Fruit fly (Drosophila melanogaster) whole organism, embryonic: Measurements from ENCODE around the gene CG8507.

Experiments
- Atf6 ChIP-seq: fragments of 200-800 bp; sonication (Bioruptor generic); IDR thresholded peaks from 2 replicates; pipeline ENCODE4 v1.3.6; 2022; ENCODE audit warnings: missing biosample characterization, missing genetic modification characterization
- Bgb ChIP-seq: fragments of 200-800 bp; sonication (Bioruptor generic); IDR thresholded peaks from 2 replicates; pipeline ENCODE4 v1.3.6; 2022; ENCODE audit warnings: missing biosample characterization, missing genetic modification characterization; ENCODE audit not compliant: partially characterized antibody
- CG11247 ChIP-seq: fragments of 200-800 bp; sonication (Bioruptor generic); IDR thresholded peaks from 2 replicates; pipeline ENCODE4 v1.3.6; 2022; ENCODE audit warnings: missing biosample characterization, missing genetic modification characterization
- CG11456 ChIP-seq: fragments of 200-800 bp; sonication (Bioruptor generic); IDR thresholded peaks from 3 replicates; pipeline ENCODE4 v1.3.6; 2022; ENCODE audit warnings: missing biosample characterization, missing genetic modification characterization
- CG11560 ChIP-seq: fragments of 200-800 bp; sonication (Bioruptor generic); IDR thresholded peaks from 3 replicates; pipeline ENCODE4 v1.3.6; 2022; ENCODE audit warnings: missing biosample characterization, missing genetic modification characterization
- CG13296 ChIP-seq: fragments of 200-800 bp; sonication (Bioruptor generic); optimal IDR thresholded peaks from 3 replicates; lab custom pipeline; 2018; ENCODE audit warnings: missing biosample characterization, mild to moderate bottlenecking, missing genetic modification characterization
- CG14710 ChIP-seq: fragments of 200-800 bp; sonication (Bioruptor generic); optimal IDR thresholded peaks from 3 replicates; lab custom pipeline; 2019; ENCODE audit warnings: missing biosample characterization, mild to moderate bottlenecking, missing genetic modification characterization, moderate library complexity
- CG15073 ChIP-seq: fragments of 200-800 bp; sonication (Bioruptor generic); optimal IDR thresholded peaks from 2 replicates; lab custom pipeline; 2016; ENCODE audit warnings: missing biosample characterization, missing genetic modification characterization
- CG15479 ChIP-seq: fragments of 200-800 bp; sonication (Bioruptor generic); optimal IDR thresholded peaks from 3 replicates; lab custom pipeline; 2019; ENCODE audit warnings: missing biosample characterization, mild to moderate bottlenecking, missing genetic modification characterization, moderate library complexity
- CG16813 ChIP-seq: fragments of 200-800 bp; sonication (Bioruptor generic); IDR thresholded peaks from 3 replicates; pipeline ENCODE4 v1.3.6; 2022; ENCODE audit warnings: missing biosample characterization, missing genetic modification characterization; ENCODE audit not compliant: partially characterized antibody
- CG17568 ChIP-seq: fragments of 200-800 bp; sonication (Bioruptor generic); optimal IDR thresholded peaks from 2 replicates; lab custom pipeline; 2018; ENCODE audit warnings: missing biosample characterization, mild to moderate bottlenecking, missing genetic modification characterization, moderate library complexity
- CG18262 ChIP-seq: fragments of 200-800 bp; optimal IDR thresholded peaks from 3 replicates; lab custom pipeline; 2019; ENCODE audit warnings: missing biosample characterization, mild to moderate bottlenecking, missing genetic modification characterization, moderate library complexity
- CG2116 ChIP-seq: fragments of 200-800 bp; sonication (Bioruptor generic); optimal IDR thresholded peaks from 3 replicates; lab custom pipeline; 2018; ENCODE audit warnings: missing biosample characterization, mild to moderate bottlenecking, missing genetic modification characterization
- CG2120 ChIP-seq: fragments of 200-800 bp; sonication (Bioruptor generic); optimal IDR thresholded peaks from 3 replicates; lab custom pipeline; 2016; ENCODE audit warnings: missing biosample characterization, missing genetic modification characterization
- CG2199 ChIP-seq: fragments of 200-800 bp; sonication (Bioruptor generic); IDR thresholded peaks from 3 replicates; pipeline ENCODE4 v1.3.6; 2022; ENCODE audit warnings: missing biosample characterization, missing genetic modification characterization
- CG30431 ChIP-seq: fragments of 200-800 bp; sonication (Bioruptor generic); optimal IDR thresholded peaks from 2 replicates; lab custom pipeline; 2017; ENCODE audit warnings: missing biosample characterization, missing genetic modification characterization
- CG3163 ChIP-seq: fragments of 200-800 bp; sonication (Bioruptor generic); optimal IDR thresholded peaks from 3 replicates; lab custom pipeline; 2016; ENCODE audit warnings: missing biosample characterization, missing genetic modification characterization
- CG6175 ChIP-seq: fragments of 200-800 bp; sonication (Bioruptor generic); IDR thresholded peaks from 3 replicates; pipeline ENCODE4 v1.3.6; 2022; ENCODE audit warnings: missing biosample characterization, missing genetic modification characterization
- CG6654 ChIP-seq: fragments of 200-800 bp; sonication (Bioruptor generic); optimal IDR thresholded peaks from 2 replicates; lab custom pipeline; 2017; ENCODE audit warnings: missing biosample characterization, mild to moderate bottlenecking, missing genetic modification characterization
- CG7357 ChIP-seq: fragments of 200-800 bp; sonication (Bioruptor generic); IDR thresholded peaks from 3 replicates; pipeline ENCODE4 v1.3.6; 2022; ENCODE audit warnings: missing biosample characterization, missing genetic modification characterization
- CG7745 ChIP-seq: fragments of 200-800 bp; sonication (Bioruptor generic); optimal IDR thresholded peaks from 2 replicates; lab custom pipeline; 2018; ENCODE audit warnings: missing biosample characterization, mild to moderate bottlenecking, missing genetic modification characterization, moderate library complexity
- Camta ChIP-seq: fragments of 200-800 bp; sonication (Bioruptor generic); optimal IDR thresholded peaks from 2 replicates; lab custom pipeline; 2016; ENCODE audit warnings: missing biosample characterization, missing genetic modification characterization
- Dip3 ChIP-seq: fragments of 200-800 bp; sonication (Bioruptor generic); optimal IDR thresholded peaks from 3 replicates; lab custom pipeline; 2016; ENCODE audit warnings: missing biosample characterization, missing genetic modification characterization
- HmgD ChIP-seq: fragments of 200-800 bp; sonication (Bioruptor generic); optimal IDR thresholded peaks from 3 replicates; lab custom pipeline; 2016; ENCODE audit warnings: missing biosample characterization, missing genetic modification characterization
- Kr ChIP-seq: fragments of 200-800 bp; sonication (Bioruptor generic); optimal IDR thresholded peaks from 2 replicates; lab custom pipeline; 2017; ENCODE audit warnings: missing biosample characterization, mild to moderate bottlenecking, missing genetic modification characterization
- Lpt ChIP-seq: fragments of >200 bp; optimal IDR thresholded peaks from 2 replicates; lab custom pipeline; 2018; ENCODE audit warnings: missing biosample characterization, missing genetic modification characterization
- MESR4 ChIP-seq: fragments of 200-800 bp; sonication (Bioruptor generic); optimal IDR thresholded peaks from 2 replicates; lab custom pipeline; 2018; ENCODE audit warnings: missing biosample characterization, mild to moderate bottlenecking, missing genetic modification characterization, moderate library complexity
- NfI ChIP-seq: fragments of 200-800 bp; sonication (Bioruptor generic); optimal IDR thresholded peaks from 3 replicates; lab custom pipeline; 2018; ENCODE audit warnings: missing biosample characterization, mild to moderate bottlenecking, missing genetic modification characterization, moderate library complexity
- Oaz ChIP-seq: fragments of 200-800 bp; sonication (Bioruptor generic); IDR thresholded peaks from 2 replicates; pipeline ENCODE4 v1.3.6; 2022; ENCODE audit warnings: missing biosample characterization, missing genetic modification characterization
- Ptx1 ChIP-seq: fragments of 200-800 bp; sonication (Bioruptor generic); IDR thresholded peaks from 2 replicates; pipeline ENCODE4 v1.3.6; 2022; ENCODE audit warnings: missing biosample characterization, missing genetic modification characterization
- aop ChIP-seq: fragments of 200-800 bp; sonication (Bioruptor generic); IDR thresholded peaks from 2 replicates; pipeline ENCODE4 v1.3.6; 2022; ENCODE audit warnings: missing biosample characterization, missing genetic modification characterization
- bigmax ChIP-seq: fragments of 200-800 bp; sonication (Bioruptor generic); optimal IDR thresholded peaks from 2 replicates; lab custom pipeline; 2018; ENCODE audit warnings: missing biosample characterization, mild to moderate bottlenecking, missing genetic modification characterization
- croc ChIP-seq: fragments of 200-800 bp; sonication (Bioruptor generic); conservative IDR thresholded peaks from 3 replicates; pipeline ENCODE4 v1.3.6; 2022; ENCODE audit warnings: missing biosample characterization, missing genetic modification characterization
- grn ChIP-seq: fragments of 200-800 bp; sonication (Bioruptor generic); optimal IDR thresholded peaks from 3 replicates; lab custom pipeline; 2017; ENCODE audit warnings: missing biosample characterization, missing genetic modification characterization
- ham ChIP-seq: fragments of 200-800 bp; sonication (Bioruptor generic); IDR thresholded peaks from 2 replicates; pipeline ENCODE4 v1.3.6; 2022; ENCODE audit warnings: missing biosample characterization, missing genetic modification characterization
- hkb ChIP-seq, 2 experiments: fragments of 200-800 bp in 1 of 2; fragments of >200 bp in 1 of 2; sonication (Bioruptor generic) in 1 of 2; IDR thresholded peaks in 1 of 2; optimal IDR thresholded peaks in 1 of 2; 2 replicates each; pipeline versions ENCODE4 v1.3.6 to Lab custom; 2017 to 2022; ENCODE audit warnings: missing biosample characterization in 1 of 2, missing genetic modification characterization in 1 of 2
- maf-S ChIP-seq: fragments of 200-800 bp; sonication (Bioruptor generic); optimal IDR thresholded peaks from 2 replicates; lab custom pipeline; 2016; ENCODE audit warnings: missing biosample characterization, missing genetic modification characterization
- mirr ChIP-seq: fragments of 200-800 bp; sonication (Bioruptor generic); optimal IDR thresholded peaks from 3 replicates; lab custom pipeline; 2018; ENCODE audit warnings: missing biosample characterization, mild to moderate bottlenecking, missing genetic modification characterization
- nom ChIP-seq: fragments of 200-800 bp; sonication (Bioruptor generic); optimal IDR thresholded peaks from 2 replicates; lab custom pipeline; 2017; ENCODE audit warnings: missing biosample characterization, missing genetic modification characterization, mild to moderate bottlenecking, moderate library complexity, missing genetic modification reagents
- slbo ChIP-seq: fragments of 200-800 bp; sonication (Bioruptor generic); IDR thresholded peaks from 2 replicates; pipeline ENCODE4 v1.3.6; 2022; ENCODE audit warnings: missing biosample characterization, missing genetic modification characterization
- stc ChIP-seq: fragments of 200-800 bp; sonication (Bioruptor generic); IDR thresholded peaks from 2 replicates; pipeline ENCODE4 v1.3.6; 2022; ENCODE audit warnings: missing biosample characterization, missing genetic modification characterization
- sug ChIP-seq: fragments of 200-800 bp; optimal IDR thresholded peaks from 2 replicates; lab custom pipeline; 2019; ENCODE audit warnings: missing biosample characterization, mild to moderate bottlenecking, missing genetic modification characterization, moderate library complexity
- tup ChIP-seq: fragments of 200-800 bp; sonication (Bioruptor generic); optimal IDR thresholded peaks from 2 replicates; lab custom pipeline; 2016; ENCODE audit warnings: missing biosample characterization, mild to moderate bottlenecking, missing genetic modification characterization, moderate library complexity
- usp ChIP-seq: fragments of >200 bp; optimal IDR thresholded peaks from 2 replicates; lab custom pipeline; 2017; ENCODE audit warnings: missing biosample characterization, missing genetic modification characterization
- vfl ChIP-seq: fragments of 200-800 bp; sonication (Bioruptor generic); optimal IDR thresholded peaks from 2 replicates; lab custom pipeline; 2016; ENCODE audit warnings: missing biosample characterization, missing genetic modification characterization
- vnd ChIP-seq: fragments of 200-800 bp; sonication (Bioruptor generic); IDR thresholded peaks from 3 replicates; pipeline ENCODE4 v1.3.6; 2022; ENCODE audit warnings: missing biosample characterization, missing genetic modification characterization; ENCODE audit not compliant: partially characterized antibody
- zfh2 ChIP-seq: fragments of 200-800 bp; sonication (Bioruptor generic); optimal IDR thresholded peaks from 2 replicates; lab custom pipeline; 2016; ENCODE audit warnings: missing biosample characterization, missing genetic modification characterization

Gene CG8507

DNA sequence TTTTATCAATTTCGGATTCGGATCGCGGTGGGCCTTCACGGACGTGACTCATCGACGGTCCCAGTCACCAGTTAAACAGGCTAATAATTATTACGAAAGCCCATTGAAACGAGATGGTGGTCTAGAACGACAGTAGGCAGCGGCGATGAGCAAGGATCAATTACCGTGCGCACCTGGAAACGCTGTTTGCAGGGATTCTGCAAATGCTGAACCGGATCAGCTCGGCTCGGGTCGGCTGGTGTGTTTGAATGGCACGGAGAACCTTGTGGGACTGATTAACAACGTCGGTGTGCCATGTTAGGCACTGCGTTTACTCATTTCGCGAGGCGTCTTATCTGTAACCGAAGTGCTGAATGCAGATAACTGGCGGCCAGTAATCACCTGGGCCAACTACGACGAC, 17.1 kb upstream of the CG8507 start, which contains the start of gene Whamy (continued):
- peak; percentile 5 for TF ChIP-seq CG13296 (GFP tag; lab: Kevin White, UChicago)
- peak; percentile 75 for TF ChIP-seq sug (tag; lab: Kevin White, UChicago)

DNA sequence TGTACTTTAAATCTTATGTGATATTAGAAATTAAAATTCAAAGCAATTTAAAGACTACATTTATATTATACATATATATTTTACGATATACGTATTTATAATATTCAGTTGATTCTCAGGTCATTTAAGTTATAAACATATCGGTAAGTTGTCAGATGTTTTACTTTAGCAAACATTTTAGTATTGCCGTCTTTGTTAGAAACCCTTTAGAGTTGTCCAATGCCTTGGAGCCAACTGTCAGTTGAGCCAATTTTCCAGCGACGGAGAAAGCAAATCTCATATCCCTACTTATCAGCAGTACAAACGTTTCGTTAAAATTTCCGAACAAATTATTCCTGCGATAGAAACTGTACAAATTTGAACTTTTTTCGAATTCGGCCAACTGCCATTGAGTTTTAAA, 16.5 kb upstream of the CG8507 start, which contains the start of gene topi:
topi (plus strand) TSS at position 301 of the 400 bp plus-strand sequence.
- no peak for TF ChIP-seq HmgD (GFP tag; lab: Kevin White, UChicago)

DNA sequence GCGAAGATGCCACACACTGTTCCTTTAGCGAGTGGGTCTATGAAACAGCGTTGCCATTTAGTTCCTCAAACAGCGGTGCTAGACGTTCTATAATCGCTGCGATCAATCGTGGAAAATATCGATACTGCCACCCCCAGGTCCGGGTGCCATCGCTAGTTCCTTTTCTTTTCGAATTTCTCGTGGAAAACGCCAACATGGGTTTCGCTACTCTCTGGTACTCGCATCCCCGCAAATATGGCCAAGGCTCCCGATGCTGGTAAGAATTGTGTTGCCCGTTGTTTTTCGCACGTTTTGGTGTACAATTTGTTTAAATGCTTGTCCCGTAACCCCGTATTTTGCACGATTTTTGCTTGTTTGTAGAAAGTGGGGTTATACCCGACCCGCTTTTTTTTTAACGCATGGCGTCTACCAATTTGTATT, 13.3 kb upstream of the CG8507 start, which contains the start of gene RpS29:
RpS29 (plus strand) TSS at position 102 of the 420 bp plus-strand sequence.
- TF ChIP-seq CG6654 (GFP tag; lab: Kevin White, UChicago) (peak; percentile 1), Oaz (GFP tag; lab: Robert Waterston, UW) (peak; percentile 31; the same call in 1 of the 2 replicates), grn (GFP tag; lab: Kevin White, UChicago) (peak; percentile 61), CG14710 (peak; percentile 87), ham (no peak), CG2116 (peak; percentile 98), MESR4 (GFP tag; lab: Kevin White, UChicago) (peak; percentile 99), Dip3 (GFP tag; lab: Kevin White, UChicago) (peak; percentile 72), CG30431 (GFP tag; lab: Kevin White, UChicago) (peak; percentile 47), CG7357 (GFP tag; lab: Robert Waterston, UW) (no peak), Lpt (GFP tag; lab: Kevin White, UChicago) (no peak), nom (GFP tag; lab: Kevin White, UChicago) (peak; percentile 78), CG16813 (GFP tag; lab: Robert Waterston, UW) (peak; percentile 93), vfl (GFP tag; lab: Kevin White, UChicago) (peak; percentile 79), CG11456 (GFP tag; lab: Robert Waterston, UW) (peak; percentile 95), CG7745 (tag; lab: Kevin White, UChicago) (peak; percentile 1), CG15479 (GFP tag; lab: Kevin White, UChicago) (no peak), Atf6 (peak; percentile 72), CG2199 (GFP tag; lab: Robert Waterston, UW) (peak; percentile 55; the same call in 1 of the 3 replicates), CG15073 (GFP tag; lab: Kevin White, UChicago) (no peak), bigmax (GFP tag; lab: Kevin White, UChicago) (peak; percentile 99), CG11247 (GFP tag; lab: Robert Waterston, UW) (peak; percentile 84), NfI (GFP tag; lab: Kevin White, UChicago) (peak; percentile 87), aop (GFP tag; lab: Robert Waterston, UW) (peak; percentile 97), Kr (no peak), vnd (peak; percentile 84), slbo (peak; percentile 95), Camta (peak; percentile 72), stc (GFP tag; lab: Robert Waterston, UW) (peak; percentile 71), CG6175 (GFP tag; lab: Robert Waterston, UW) (peak; percentile 84), CG2120 (GFP tag; lab: Kevin White, UChicago) (peak; percentile 90), usp (no peak), zfh2 (peak; percentile 87), CG11560 (tag; lab: Robert Waterston, UW) (peak; percentile 74; the same call in 2 of the 3 replicates), CG3163 (peak; percentile 80), Bgb (peak; percentile 98), tup (GFP tag; lab: Kevin White, UChicago) (peak; percentile 45), CG18262 (peak; percentile 47), mirr (GFP tag; lab: Kevin White, UChicago) (peak; percentile 93), CG17568 (GFP tag; lab: Kevin White, UChicago) (no peak), hkb (optimal IDR thresholded peaks at IDR 0.05; lab: Kevin White, UChicago) (no peak), hkb (GFP tag; IDR thresholded peaks at IDR 0.05; lab: Robert Waterston, UW) (peak; percentile 52), croc (GFP tag; lab: Robert Waterston, UW) (0 out of 3 replicates have a peak, but pooled peaks have one; percentile 32), Ptx1 (GFP tag; lab: Robert Waterston, UW) (peak; percentile 79), maf-S (peak; percentile 84)
